ENCODE assay signal across 4 worm cellular contexts in genomic region chrII:8483124-8483792, ce11.
TF ChIP-seq lines count a peak whose summit lies in the region.

No protein-coding gene starts in this region.

TF ChIP-seq in whole organism, L1 larva, 84 proteins besides CTCF, POLR2A, EP300 and RAD21 (continued from another document and continues in another):
- TF ChIP-seq xbp-1 (tag; optimal IDR thresholded peaks at IDR 0.05; lab: Kevin White, UChicago) (no peak), mef-2 (tag; optimal IDR thresholded peaks at IDR 0.05; lab: Kevin White, UChicago) (no peak), efl-1 (optimal IDR thresholded peaks at IDR 0.05; lab: Kevin White, UChicago) (peak; percentile 33 to 51), efl-1 (GFP tag; optimal IDR thresholded peaks at IDR 0.05 in 1 of 2; lab: Kevin White, UChicago) (peak; percentile 68 to 93), alr-1 (tag; optimal IDR thresholded peaks at IDR 0.05; lab: Kevin White, UChicago; ENCODE audit: borderline replicate concordance) (no peak), fos-1 (tag; optimal IDR thresholded peaks at IDR 0.05; lab: Kevin White, UChicago) (no peak), snu-23 (GFP tag; optimal IDR thresholded peaks at IDR 0.05; lab: Kevin White, UChicago) (no peak), irx-1 (tag; optimal IDR thresholded peaks at IDR 0.05; lab: Kevin White, UChicago) (no peak), fkh-10 (GFP tag; optimal IDR thresholded peaks at IDR 0.05; lab: Kevin White, UChicago) (no peak), egl-13 (tag; optimal IDR thresholded peaks at IDR 0.05; lab: Kevin White, UChicago) (peak; percentile 34), lin-14 (GFP tag; optimal IDR thresholded peaks at IDR 0.05; lab: Kevin White, UChicago) (peak; percentile 69), efl-3 (GFP tag; optimal IDR thresholded peaks at IDR 0.05; lab: Kevin White, UChicago) (no peak), nhr-90 (tag; optimal IDR thresholded peaks at IDR 0.05; lab: Kevin White, UChicago; ENCODE audit: poor library complexity) (no peak), C16A3.4 (tag; optimal IDR thresholded peaks at IDR 0.05; lab: Kevin White, UChicago) (no peak), jun-1 (tag; optimal IDR thresholded peaks at IDR 0.05; lab: Kevin White, UChicago) (no peak), unc-98 (GFP tag; IDR thresholded peaks at IDR 0.05; lab: Robert Waterston, UW) (no peak), nhr-20 (tag; optimal IDR thresholded peaks at IDR 0.05; lab: Kevin White, UChicago) (no peak), sup-37 (GFP tag; optimal IDR thresholded peaks at IDR 0.05; lab: Kevin White, UChicago) (no peak), lin-35 (GFP tag; optimal IDR thresholded peaks at IDR 0.05; lab: Kevin White, UChicago) (peak; percentile 28 to 74), dpl-1 (GFP tag; optimal IDR thresholded peaks at IDR 0.05; lab: Kevin White, UChicago) (peak; percentile 45 to 75 (median 56)), sox-4 (tag; optimal IDR thresholded peaks at IDR 0.05; lab: Kevin White, UChicago) (no peak), lin-13 (GFP tag; optimal IDR thresholded peaks at IDR 0.05; lab: Kevin White, UChicago) (no peak), ets-5 (GFP tag; IDR thresholded peaks at IDR 0.05; lab: Robert Waterston, UW) (no peak), ceh-88 (GFP tag; IDR thresholded peaks at IDR 0.05; lab: Robert Waterston, UW) (no peak), nhr-47 (tag; optimal IDR thresholded peaks at IDR 0.05; lab: Kevin White, UChicago) (peak; percentile 2), vab-15 (tag; optimal IDR thresholded peaks at IDR 0.05; lab: Kevin White, UChicago) (no peak), hlh-17 (GFP tag; optimal IDR thresholded peaks at IDR 0.05; lab: Kevin White, UChicago; ENCODE audit: borderline replicate concordance) (no peak), dsc-1 (tag; optimal IDR thresholded peaks at IDR 0.05; lab: Kevin White, UChicago) (no peak), fkh-4 (tag; optimal IDR thresholded peaks at IDR 0.05; lab: Kevin White, UChicago; ENCODE audit: borderline replicate concordance) (no peak), tlp-1 (tag; optimal IDR thresholded peaks at IDR 0.05; lab: Kevin White, UChicago) (no peak), nhr-19 (GFP tag; conservative IDR thresholded peaks at IDR 0.05; lab: Robert Waterston, UW) (peak; percentile 33), lin-39 (tag; optimal IDR thresholded peaks at IDR 0.05; lab: Kevin White, UChicago) (no peak), sptf-1 (tag; optimal IDR thresholded peaks at IDR 0.05; lab: Kevin White, UChicago) (no peak), elt-2 (tag; optimal IDR thresholded peaks at IDR 0.05; lab: Kevin White, UChicago) (no peak)

TF ChIP-seq in whole organism, L2 larva, 48 proteins besides CTCF, POLR2A, EP300 and RAD21 (continued from another document):
- TF ChIP-seq lin-39 (tag; optimal IDR thresholded peaks at IDR 0.05; lab: Kevin White, UChicago): no peak

TF ChIP-seq in whole organism, L3 larva, 47 proteins besides CTCF, POLR2A, EP300 and RAD21 (continued from another document):
- TF ChIP-seq nhr-23 (tag; optimal IDR thresholded peaks at IDR 0.05; lab: Kevin White, UChicago) (no peak), nhr-76 (tag; optimal IDR thresholded peaks at IDR 0.05; lab: Kevin White, UChicago) (no peak), ztf-11 (tag; optimal IDR thresholded peaks at IDR 0.05; lab: Kevin White, UChicago) (no peak), fkh-2 (tag; optimal IDR thresholded peaks at IDR 0.05; lab: Kevin White, UChicago) (no peak), nhr-28 (tag; optimal IDR thresholded peaks at IDR 0.05; lab: Kevin White, UChicago) (no peak), fos-1 (tag; optimal IDR thresholded peaks at IDR 0.05; lab: Kevin White, UChicago) (no peak), elt-1 (tag; optimal IDR thresholded peaks at IDR 0.05; lab: Kevin White, UChicago) (no peak), pha-4 (tag; optimal IDR thresholded peaks at IDR 0.05; lab: Kevin White, UChicago) (peak; percentile 65), egl-27 (tag; optimal IDR thresholded peaks at IDR 0.05; lab: Kevin White, UChicago) (no peak), zag-1 (tag; optimal IDR thresholded peaks at IDR 0.05; lab: Kevin White, UChicago) (no peak), nhr-25 (tag; optimal IDR thresholded peaks at IDR 0.05; lab: Kevin White, UChicago) (peak; percentile 34), hmg-11 (tag; optimal IDR thresholded peaks at IDR 0.05; lab: Kevin White, UChicago) (no peak), elt-3 (tag; optimal IDR thresholded peaks at IDR 0.05; lab: Kevin White, UChicago) (no peak), nhr-77 (tag; optimal IDR thresholded peaks at IDR 0.05; lab: Kevin White, UChicago) (no peak), lin-39 (tag; optimal IDR thresholded peaks at IDR 0.05; lab: Kevin White, UChicago) (peak; percentile 39), elt-2 (tag; optimal IDR thresholded peaks at IDR 0.05; lab: Kevin White, UChicago) (peak; percentile 7), skn-1 (tag; optimal IDR thresholded peaks at IDR 0.05; lab: Kevin White, UChicago) (peak; percentile 13), ceh-82 (tag; optimal IDR thresholded peaks at IDR 0.05; lab: Kevin White, UChicago) (no peak), ceh-9 (tag; optimal IDR thresholded peaks at IDR 0.05; lab: Kevin White, UChicago) (no peak), snpc-4 (tag; optimal IDR thresholded peaks at IDR 0.05; lab: Kevin White, UChicago) (no peak), nhr-237 (tag; optimal IDR thresholded peaks at IDR 0.05; lab: Kevin White, UChicago) (no peak), R02D3.7 (tag; optimal IDR thresholded peaks at IDR 0.05; lab: Kevin White, UChicago) (no peak), eor-1 (tag; optimal IDR thresholded peaks at IDR 0.05; lab: Kevin White, UChicago) (no peak), ZK546.5 (tag; optimal IDR thresholded peaks at IDR 0.05; lab: Kevin White, UChicago) (no peak), nhr-43 (tag; optimal IDR thresholded peaks at IDR 0.05; lab: Kevin White, UChicago; ENCODE audit: poor library complexity, severe bottlenecking) (no peak), mdl-1 (tag; optimal IDR thresholded peaks at IDR 0.05; lab: Kevin White, UChicago) (no peak), lin-15B (tag; optimal IDR thresholded peaks at IDR 0.05; lab: Kevin White, UChicago) (peak; percentile 40), tbx-2 (tag; optimal IDR thresholded peaks at IDR 0.05; lab: Kevin White, UChicago) (no peak)

TF ChIP-seq in whole organism, L4 larva, 104 proteins besides CTCF, POLR2A, EP300 and RAD21 (continued from another document):
- TF ChIP-seq dmd-8 (GFP tag; IDR thresholded peaks at IDR 0.05; lab: Robert Waterston, UW): no peak
- TF ChIP-seq rbr-2 (tag; optimal IDR thresholded peaks at IDR 0.05; lab: Kevin White, UChicago): no peak
- TF ChIP-seq daf-8 (GFP tag; IDR thresholded peaks at IDR 0.05; lab: Robert Waterston, UW): no peak
- peak; percentile 46 for TF ChIP-seq lin-38 (GFP tag; IDR thresholded peaks at IDR 0.05; lab: Robert Waterston, UW)
- peak; percentile 90 for TF ChIP-seq aha-1 (tag; lab: Kevin White, UChicago)
- peak; percentile 47 for TF ChIP-seq hlh-11 (tag; optimal IDR thresholded peaks at IDR 0.05; lab: Kevin White, UChicago)
- TF ChIP-seq lsy-2 (tag; optimal IDR thresholded peaks at IDR 0.05; lab: Kevin White, UChicago): peak in 1 of 2 experiments; percentile 82
- TF ChIP-seq cey-2 (tag; optimal IDR thresholded peaks at IDR 0.05; lab: Kevin White, UChicago; ENCODE audit: borderline replicate concordance, insufficient read depth): no peak
- peak; percentile 26 for TF ChIP-seq ama-1 (optimal IDR thresholded peaks at IDR 0.05; lab: Kevin White, UChicago)
- TF ChIP-seq hif-1 (tag; optimal IDR thresholded peaks at IDR 0.05; lab: Kevin White, UChicago): no peak
- TF ChIP-seq nhr-77 (tag; optimal IDR thresholded peaks at IDR 0.05; lab: Kevin White, UChicago): peak; percentile 37
TF ChIP-seq in whole organism, L4 larva: peak in this region for 16.
